Worm (Caenorhabditis elegans): ENCODE results near the gene Y62E10A.6.

DNA sequence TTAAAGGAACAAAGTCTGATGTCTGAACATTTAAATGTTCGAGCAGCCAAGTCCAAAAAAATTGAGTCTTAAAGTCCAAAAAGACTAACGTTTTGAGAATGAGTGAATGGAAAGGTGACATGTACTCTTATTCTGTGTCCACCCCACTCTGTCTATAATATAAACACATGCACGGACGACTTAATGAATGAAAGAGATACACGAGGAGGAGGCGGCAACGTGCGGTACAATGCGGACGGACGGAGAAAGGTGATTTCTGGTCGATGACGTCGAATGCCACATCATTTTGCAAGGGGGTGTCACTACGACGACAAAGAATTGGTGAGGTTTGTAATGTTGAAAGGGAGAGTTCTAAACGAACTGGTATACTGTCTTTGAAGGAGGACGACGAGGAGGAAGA is 22.9 kb downstream of the Y62E10A.6 start:
- no peak for TF ChIP-seq ceh-13 (GFP tag; optimal IDR thresholded peaks at IDR 0.05)
- TF ChIP-seq sea-1 (GFP tag; conservative IDR thresholded peaks at IDR 0.05), result no peak
- TF ChIP-seq ama-1 (optimal IDR thresholded peaks at IDR 0.05), result no peak
- no peak for TF ChIP-seq ceh-36 (tag; optimal IDR thresholded peaks at IDR 0.05)
- TF ChIP-seq tbx-37 (GFP tag; conservative IDR thresholded peaks at IDR 0.05), result no peak
- TF ChIP-seq scrt-1 (GFP tag; IDR thresholded peaks at IDR 0.05), result no peak
- TF ChIP-seq tra-4 (tag; optimal IDR thresholded peaks at IDR 0.05), result no peak
- TF ChIP-seq flt-1 (GFP tag; IDR thresholded peaks at IDR 0.05), result no peak
- TF ChIP-seq B0310.2 (tag; optimal IDR thresholded peaks at IDR 0.05), result no peak
- no peak for TF ChIP-seq tbx-11 (GFP tag; IDR thresholded peaks at IDR 0.05)
- TF ChIP-seq F13C5.2 (tag; optimal IDR thresholded peaks at IDR 0.05), result no peak
- no peak for TF ChIP-seq hmbx-1 (tag; optimal IDR thresholded peaks at IDR 0.05)
